Fruit fly (Drosophila melanogaster): ENCODE measurements around the gene CG15005.

CG15005 gene

DNA sequence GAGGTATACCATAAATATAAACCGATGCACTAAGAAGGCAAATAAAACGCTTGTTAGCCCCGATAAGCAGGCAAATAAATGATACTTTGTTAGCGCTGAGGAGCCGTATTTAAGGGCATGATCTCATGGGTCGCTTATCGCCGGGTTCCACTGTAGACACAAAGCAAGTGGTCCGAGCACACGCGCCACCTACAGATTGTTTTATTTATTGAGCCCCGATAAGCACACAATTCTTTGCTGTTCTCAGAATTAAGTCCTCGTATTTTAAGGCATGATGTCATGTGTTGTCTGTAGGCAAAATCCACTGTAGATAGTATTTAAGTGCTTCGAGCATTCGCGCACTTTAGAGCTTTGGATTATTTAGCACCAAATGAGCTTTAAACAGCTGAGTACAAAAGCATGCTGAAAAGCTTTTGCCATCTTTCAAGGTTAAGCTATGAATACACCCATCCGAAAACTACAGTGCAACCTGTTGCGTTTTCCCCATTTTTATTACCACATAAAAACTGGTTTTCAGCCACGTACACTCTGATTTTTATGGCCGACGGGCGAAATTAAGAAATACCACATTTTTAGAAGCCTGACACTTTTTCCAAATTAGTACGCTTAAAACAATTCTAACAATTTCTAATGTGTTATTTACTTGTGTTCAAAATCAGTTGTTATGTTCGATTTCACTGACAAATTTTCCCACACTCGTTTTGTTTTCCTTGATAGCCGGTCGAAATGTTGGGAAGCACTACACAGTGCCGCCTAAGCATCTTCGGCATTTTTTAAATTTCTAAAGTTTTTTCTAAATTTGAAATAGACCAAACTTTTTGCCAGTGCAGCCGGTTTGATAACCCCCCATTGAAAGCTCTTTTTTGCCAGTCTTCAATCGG is 35.5 kb upstream of the CG15005 start, which contains the start of gene Sqor:
Gene Sqor, plus strand, starts transcription at position 732 of the 881 bp plus-strand sequence.
- TF ChIP-seq CG8301 (tag; optimal IDR thresholded peaks at IDR 0.05) (peak; percentile 98), CG13204 (GFP tag; optimal IDR thresholded peaks at IDR 0.05) (no peak), CG32121 (GFP tag; IDR thresholded peaks at IDR 0.05) (peak; percentile 93), CG34367 (tag; optimal IDR thresholded peaks at IDR 0.05) (peak; percentile 91), CG10348 (GFP tag; IDR thresholded peaks at IDR 0.05) (peak; percentile 82), CG15710 (tag; optimal IDR thresholded peaks at IDR 0.05) (peak; percentile 92), rn (GFP tag; IDR thresholded peaks at IDR 0.05) (peak; percentile 85), EcR (GFP tag; optimal IDR thresholded peaks at IDR 0.05) (peak; percentile 97), CG14655 (GFP tag; optimal IDR thresholded peaks at IDR 0.05) (peak; percentile 98), CG17806 (tag; optimal IDR thresholded peaks at IDR 0.05) (peak; percentile 92), D1 (tag; optimal IDR thresholded peaks at IDR 0.05) (peak; percentile 85), Snoo (tag; optimal IDR thresholded peaks at IDR 0.05) (peak; percentile 93), gl (tag; optimal IDR thresholded peaks at IDR 0.05) (peak; percentile 82), fd96Ca (GFP tag; IDR thresholded peaks at IDR 0.05) (peak; percentile 97), CG4496 (GFP tag; IDR thresholded peaks at IDR 0.05) (peak; percentile 96), CG9948 (tag; optimal IDR thresholded peaks at IDR 0.05) (peak; percentile 94), CG12605 (GFP tag; IDR thresholded peaks at IDR 0.05) (peak; percentile 90), CG8159 (tag; optimal IDR thresholded peaks at IDR 0.05) (peak; percentile 95), Pif1A (GFP tag; optimal IDR thresholded peaks at IDR 0.05) (no peak), Ets98B (GFP tag; IDR thresholded peaks at IDR 0.05) (peak; percentile 93), Pif1B (GFP tag; optimal IDR thresholded peaks at IDR 0.05) (no peak)

DNA sequence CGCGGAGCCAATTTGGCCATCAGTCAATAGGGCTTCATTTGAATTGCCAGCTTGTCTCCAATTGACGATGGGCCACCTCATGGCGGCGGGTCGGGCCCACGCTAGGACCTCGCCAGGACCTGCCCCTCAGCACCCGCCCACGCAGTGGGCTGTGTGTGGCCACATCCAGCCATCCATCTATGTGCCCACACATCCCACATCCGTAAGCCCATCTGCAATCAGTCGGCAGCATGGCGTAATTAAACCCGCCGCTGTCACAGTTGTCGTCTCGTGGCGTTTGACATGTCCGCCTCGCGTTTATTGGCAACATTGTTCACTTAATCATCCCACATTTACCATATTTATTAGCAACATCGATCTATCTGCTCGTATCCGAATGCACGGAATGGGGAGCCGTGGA is 34.1 kb upstream of the CG15005 start:
- TF ChIP-seq Ets98B (GFP tag; IDR thresholded peaks at IDR 0.05) (no peak), CG9948 (tag; optimal IDR thresholded peaks at IDR 0.05) (no peak), Pif1B (GFP tag; optimal IDR thresholded peaks at IDR 0.05) (no peak), CG17806 (tag; optimal IDR thresholded peaks at IDR 0.05) (no peak), CG10348 (GFP tag; IDR thresholded peaks at IDR 0.05) (no peak), CG8159 (tag; optimal IDR thresholded peaks at IDR 0.05) (no peak), rn (GFP tag; IDR thresholded peaks at IDR 0.05) (no peak), EcR (GFP tag; optimal IDR thresholded peaks at IDR 0.05) (no peak), CG13204 (GFP tag; optimal IDR thresholded peaks at IDR 0.05) (no peak), CG32121 (GFP tag; IDR thresholded peaks at IDR 0.05) (no peak), CG12605 (GFP tag; IDR thresholded peaks at IDR 0.05) (no peak), Pif1A (GFP tag; optimal IDR thresholded peaks at IDR 0.05) (no peak), CG8301 (tag; optimal IDR thresholded peaks at IDR 0.05) (no peak), CG15710 (tag; optimal IDR thresholded peaks at IDR 0.05) (no peak), gl (tag; optimal IDR thresholded peaks at IDR 0.05) (no peak), D1 (tag; optimal IDR thresholded peaks at IDR 0.05) (no peak), fd96Ca (GFP tag; IDR thresholded peaks at IDR 0.05) (no peak)

DNA sequence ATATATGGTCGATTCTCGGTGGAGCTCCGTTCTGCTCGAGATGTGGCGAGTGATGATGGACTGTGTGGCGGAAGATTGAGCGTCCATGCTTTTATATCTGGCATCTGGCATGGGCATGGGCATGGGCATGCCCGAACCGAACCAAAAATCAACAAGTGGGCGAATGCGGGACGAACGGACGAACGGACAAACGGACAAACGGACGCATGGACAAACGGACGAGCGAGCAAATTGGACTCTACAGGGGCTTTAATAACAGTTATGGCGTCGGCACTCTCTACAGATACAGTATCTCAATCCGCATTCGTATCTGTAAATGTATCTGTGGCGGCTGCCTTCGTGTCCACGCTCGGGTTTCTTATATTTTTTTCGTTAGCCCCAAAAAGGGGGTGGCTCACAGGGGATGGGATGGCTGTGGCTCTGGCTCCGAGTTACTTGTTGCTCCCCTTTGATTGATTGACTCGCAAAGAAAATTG is 32.0 kb upstream of the CG15005 start, which contains the start of gene ImpL2:
Gene ImpL2, minus strand, starts transcription at position 51 of the 476 bp plus-strand sequence.
- TF ChIP-seq rn (GFP tag; IDR thresholded peaks at IDR 0.05) (no peak), CG12605 (GFP tag; IDR thresholded peaks at IDR 0.05) (no peak), CG32121 (GFP tag; IDR thresholded peaks at IDR 0.05) (no peak), EcR (GFP tag; optimal IDR thresholded peaks at IDR 0.05) (no peak), CG8301 (tag; optimal IDR thresholded peaks at IDR 0.05) (no peak), CG4496 (GFP tag; IDR thresholded peaks at IDR 0.05) (no peak), Pif1A (GFP tag; optimal IDR thresholded peaks at IDR 0.05) (no peak), Snoo (tag; optimal IDR thresholded peaks at IDR 0.05) (no peak), Ets98B (GFP tag; IDR thresholded peaks at IDR 0.05) (no peak), D1 (tag; optimal IDR thresholded peaks at IDR 0.05) (no peak), CG17806 (tag; optimal IDR thresholded peaks at IDR 0.05) (no peak), gl (tag; optimal IDR thresholded peaks at IDR 0.05) (no peak), CG15710 (tag; optimal IDR thresholded peaks at IDR 0.05) (no peak), CG13204 (GFP tag; optimal IDR thresholded peaks at IDR 0.05) (no peak), CG10348 (GFP tag; IDR thresholded peaks at IDR 0.05) (no peak), Pif1B (GFP tag; optimal IDR thresholded peaks at IDR 0.05) (no peak), CG14655 (GFP tag; optimal IDR thresholded peaks at IDR 0.05) (no peak), CG9948 (tag; optimal IDR thresholded peaks at IDR 0.05) (no peak), CG34367 (tag; optimal IDR thresholded peaks at IDR 0.05) (no peak)

DNA sequence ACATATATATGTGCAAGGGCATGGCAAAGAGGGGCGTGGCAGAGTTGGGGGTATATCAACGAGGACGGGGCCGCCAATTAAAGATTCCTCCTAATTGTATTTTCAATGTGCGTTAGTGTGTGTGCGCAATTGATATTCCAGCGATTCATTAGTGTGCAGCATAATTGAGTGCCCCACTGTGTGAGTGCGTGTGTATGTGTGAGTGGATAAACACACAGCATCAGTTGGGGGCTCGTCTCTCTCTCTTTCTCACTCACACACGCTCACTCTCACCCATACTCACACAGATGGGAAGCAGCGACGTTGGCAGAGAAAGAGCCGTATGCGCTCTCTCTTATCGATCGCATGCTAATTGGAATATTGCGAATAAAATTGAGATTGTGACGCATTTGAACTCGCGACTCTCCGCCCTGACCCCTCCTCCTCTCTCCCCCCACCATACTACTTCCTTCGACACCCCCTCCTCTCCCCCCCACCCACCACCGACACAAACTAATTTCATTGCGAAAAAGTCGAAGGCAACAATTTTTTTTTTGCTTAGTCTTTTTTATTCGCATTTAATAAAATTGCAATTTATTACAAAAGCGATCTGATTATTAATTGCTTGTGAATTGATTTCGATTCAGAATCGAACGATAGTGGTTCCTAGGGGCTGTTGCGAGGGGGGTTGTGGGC is 29.6 kb upstream of the CG15005 start:
- no peak for TF ChIP-seq Snoo (tag; optimal IDR thresholded peaks at IDR 0.05)
- no peak for TF ChIP-seq Pif1B (GFP tag; optimal IDR thresholded peaks at IDR 0.05)
- no peak for TF ChIP-seq CG34367 (tag; optimal IDR thresholded peaks at IDR 0.05)
- TF ChIP-seq fd96Ca (GFP tag; IDR thresholded peaks at IDR 0.05), result no peak
- no peak for TF ChIP-seq CG13204 (GFP tag; optimal IDR thresholded peaks at IDR 0.05)
- TF ChIP-seq CG8159 (tag; optimal IDR thresholded peaks at IDR 0.05), result no peak
- TF ChIP-seq CG32121 (GFP tag; IDR thresholded peaks at IDR 0.05), result no peak
- TF ChIP-seq CG9948 (tag; optimal IDR thresholded peaks at IDR 0.05), result no peak
- TF ChIP-seq CG8301 (tag; optimal IDR thresholded peaks at IDR 0.05), result no peak
- TF ChIP-seq Ets98B (GFP tag; IDR thresholded peaks at IDR 0.05), result no peak
- no peak for TF ChIP-seq CG12605 (GFP tag; IDR thresholded peaks at IDR 0.05)
- no peak for TF ChIP-seq EcR (GFP tag; optimal IDR thresholded peaks at IDR 0.05)
- TF ChIP-seq CG17806 (tag; optimal IDR thresholded peaks at IDR 0.05), result no peak
- no peak for TF ChIP-seq CG14655 (GFP tag; optimal IDR thresholded peaks at IDR 0.05)
- TF ChIP-seq CG4496 (GFP tag; IDR thresholded peaks at IDR 0.05), result no peak
- TF ChIP-seq gl (tag; optimal IDR thresholded peaks at IDR 0.05), result no peak
- TF ChIP-seq Pif1A (GFP tag; optimal IDR thresholded peaks at IDR 0.05), result no peak

Measured in whole organism, pupa.